Fruit fly (Drosophila melanogaster) whole organism, embryonic: Measurements from ENCODE around the gene CG11891.
A peak's percentile ranks its signal among the peaks of the same experiment; 100 is the strongest.

ENCODE experiments used
- Adf1 ChIP-seq: fragments of 200-800 bp; sonication (Bioruptor generic); IDR thresholded peaks from 2 replicates; pipeline ENCODE4 v1.3.6; 2022; ENCODE audit warnings: missing biosample characterization, missing genetic modification characterization
- B-H2 ChIP-seq: fragments of 200-800 bp; sonication (Bioruptor generic); optimal IDR thresholded peaks from 2 replicates; lab custom pipeline; 2018; ENCODE audit warnings: missing biosample characterization, mild to moderate bottlenecking, missing genetic modification characterization
- Bgb ChIP-seq: fragments of 200-800 bp; sonication (Bioruptor generic); IDR thresholded peaks from 2 replicates; pipeline ENCODE4 v1.3.6; 2022; ENCODE audit warnings: missing biosample characterization, missing genetic modification characterization; ENCODE audit not compliant: partially characterized antibody
- CG10431 ChIP-seq: fragments of 200-800 bp; sonication (Bioruptor generic); optimal IDR thresholded peaks from 3 replicates; lab custom pipeline; 2018; ENCODE audit warnings: missing biosample characterization, mild to moderate bottlenecking, missing genetic modification characterization
- CG13296 ChIP-seq: fragments of 200-800 bp; sonication (Bioruptor generic); optimal IDR thresholded peaks from 3 replicates; lab custom pipeline; 2018; ENCODE audit warnings: missing biosample characterization, mild to moderate bottlenecking, missing genetic modification characterization
- CG13624 ChIP-seq: fragments of 200-800 bp; sonication (Bioruptor generic); optimal IDR thresholded peaks from 2 replicates; lab custom pipeline; 2016; ENCODE audit warnings: missing biosample characterization, missing genetic modification characterization
- CG13894 ChIP-seq: fragments of 200-800 bp; sonication (Bioruptor generic); optimal IDR thresholded peaks from 3 replicates; lab custom pipeline; 2018; ENCODE audit warnings: missing biosample characterization, mild to moderate bottlenecking, missing genetic modification characterization, moderate library complexity
- CG14667 ChIP-seq: fragments of 200-800 bp; sonication (Bioruptor generic); IDR thresholded peaks from 2 replicates; pipeline ENCODE4 v1.3.6; 2022; ENCODE audit warnings: missing biosample characterization, missing genetic modification characterization
- CG17361 ChIP-seq: fragments of 200-800 bp; sonication (Bioruptor generic); IDR thresholded peaks from 3 replicates; pipeline ENCODE4 v1.3.6; 2022; ENCODE audit warnings: missing biosample characterization, missing genetic modification characterization
- CG2678 ChIP-seq: fragments of 200-800 bp; sonication (Bioruptor generic); optimal IDR thresholded peaks from 3 replicates; lab custom pipeline; 2019; ENCODE audit warnings: missing biosample characterization, mild to moderate bottlenecking, missing genetic modification characterization, moderate library complexity
- CG32532 ChIP-seq: fragments of 200-800 bp; sonication (Bioruptor generic); IDR thresholded peaks from 2 replicates; pipeline ENCODE4 v1.3.6; 2022; ENCODE audit warnings: missing biosample characterization, missing genetic modification characterization
- CG32772 ChIP-seq: fragments of 200-800 bp; sonication (Bioruptor generic); IDR thresholded peaks from 2 replicates; pipeline ENCODE4 v1.3.6; 2022; ENCODE audit warnings: missing biosample characterization, missing genetic modification characterization
- CG3407 ChIP-seq: fragments of 200-800 bp; sonication (Bioruptor generic); optimal IDR thresholded peaks from 2 replicates; lab custom pipeline; 2018; ENCODE audit warnings: missing biosample characterization, mild to moderate bottlenecking, missing genetic modification characterization
- CG34224 ChIP-seq: fragments of 200-800 bp; sonication (Bioruptor generic); IDR thresholded peaks from 3 replicates; pipeline ENCODE4 v1.3.6; 2022; ENCODE audit warnings: missing biosample characterization, missing genetic modification characterization; ENCODE audit not compliant: partially characterized antibody
- CG34376 ChIP-seq: fragments of 200-800 bp; sonication (Bioruptor generic); optimal IDR thresholded peaks from 2 replicates; lab custom pipeline; 2018; ENCODE audit warnings: missing biosample characterization, mild to moderate bottlenecking, missing genetic modification characterization
- CG7963 ChIP-seq: fragments of 200-800 bp; sonication (Bioruptor generic); IDR thresholded peaks from 3 replicates; pipeline ENCODE4 v1.3.6; 2022; ENCODE audit warnings: missing biosample characterization, missing genetic modification characterization; ENCODE audit not compliant: partially characterized antibody
- CG8290 ChIP-seq, 3 experiments: fragments of 200-800 bp; sonication (Bioruptor generic); optimal IDR thresholded peaks; 2 replicates each; lab custom pipeline; 2016 to 2019; ENCODE audit warnings: missing biosample characterization in 3 of 3, missing genetic modification characterization in 3 of 3, mild to moderate bottlenecking in 2 of 3, moderate library complexity in 1 of 3
- CrebB ChIP-seq: fragments of 200-800 bp; sonication (Bioruptor generic); optimal IDR thresholded peaks from 3 replicates; lab custom pipeline; 2018; ENCODE audit warnings: missing biosample characterization, mild to moderate bottlenecking, missing genetic modification characterization
- Dfd ChIP-seq, 2 experiments: fragments of >200 bp; optimal IDR thresholded peaks; 2 replicates each; lab custom pipeline; 2017; ENCODE audit warnings: missing biosample characterization in 2 of 2, missing genetic modification characterization in 2 of 2
- Dip2 ChIP-seq: fragments of 200-800 bp; sonication (Bioruptor generic); IDR thresholded peaks from 2 replicates; pipeline ENCODE4 v1.3.6; 2022; ENCODE audit warnings: missing biosample characterization, missing genetic modification characterization
- Fer1 ChIP-seq: fragments of 200-800 bp; sonication (Bioruptor generic); optimal IDR thresholded peaks from 2 replicates; lab custom pipeline; 2017; ENCODE audit warnings: missing biosample characterization, mild to moderate bottlenecking, missing genetic modification characterization
- HmgZ ChIP-seq: fragments of 200-800 bp; sonication (Bioruptor generic); optimal IDR thresholded peaks from 2 replicates; lab custom pipeline; 2018; ENCODE audit warnings: missing biosample characterization, mild to moderate bottlenecking, missing genetic modification characterization
- MESR4 ChIP-seq: fragments of 200-800 bp; sonication (Bioruptor generic); optimal IDR thresholded peaks from 2 replicates; lab custom pipeline; 2018; ENCODE audit warnings: missing biosample characterization, mild to moderate bottlenecking, missing genetic modification characterization, moderate library complexity
- MTF-1 ChIP-seq: fragments of 200-800 bp; sonication (Bioruptor generic); optimal IDR thresholded peaks from 2 replicates; lab custom pipeline; 2018; ENCODE audit warnings: missing biosample characterization, mild to moderate bottlenecking, missing genetic modification characterization, borderline replicate concordance
- Meics ChIP-seq: fragments of 200-800 bp; sonication (Bioruptor generic); optimal IDR thresholded peaks from 2 replicates; lab custom pipeline; 2017; ENCODE audit warnings: missing biosample characterization, mild to moderate bottlenecking, missing genetic modification characterization
- Optix ChIP-seq: fragments of 200-800 bp; sonication (Bioruptor generic); IDR thresholded peaks from 3 replicates; pipeline ENCODE4 v1.3.6; 2022; ENCODE audit warnings: missing biosample characterization, missing genetic modification characterization
- Pdp1 ChIP-seq, 2 experiments: fragments of 200-800 bp; sonication (Bioruptor generic); optimal IDR thresholded peaks; 3 replicates each; lab custom pipeline; 2016; ENCODE audit warnings: missing biosample characterization in 2 of 2, missing genetic modification characterization in 2 of 2, mild to moderate bottlenecking in 1 of 2, moderate library complexity in 1 of 2
- Rfx ChIP-seq: fragments of 200-800 bp; sonication (Bioruptor generic); IDR thresholded peaks from 2 replicates; pipeline ENCODE4 v1.3.6; 2022; ENCODE audit warnings: missing biosample characterization, missing genetic modification characterization
- Trl ChIP-seq, 3 experiments: fragments of >200 bp in 2 of 3; fragments of 200-800 bp in 1 of 3; sonication (Bioruptor generic) in 1 of 3; optimal IDR thresholded peaks; 2 replicates in 1 of 3; 3 replicates in 2 of 3; lab custom pipeline; 2016 to 2017; ENCODE audit warnings: missing biosample characterization in 1 of 3, missing genetic modification characterization in 1 of 3
- btn ChIP-seq: fragments of 200-800 bp; sonication (Bioruptor generic); optimal IDR thresholded peaks from 2 replicates; lab custom pipeline; 2016; ENCODE audit warnings: missing biosample characterization, missing genetic modification characterization
- crol ChIP-seq: fragments of 200-800 bp; sonication (Bioruptor generic); IDR thresholded peaks from 2 replicates; pipeline ENCODE4 v1.3.6; 2022; ENCODE audit warnings: missing biosample characterization, missing genetic modification characterization
- exex ChIP-seq: fragments of 200-800 bp; sonication (Bioruptor generic); optimal IDR thresholded peaks from 4 replicates; lab custom pipeline; 2018; ENCODE audit warnings: missing biosample characterization, mild to moderate bottlenecking, missing genetic modification characterization, moderate library complexity
- gcm2 ChIP-seq: fragments of 200-800 bp; sonication (Bioruptor generic); optimal IDR thresholded peaks from 2 replicates; lab custom pipeline; 2016; ENCODE audit warnings: missing biosample characterization, missing genetic modification characterization
- gem ChIP-seq: fragments of 200-800 bp; sonication (Bioruptor generic); optimal IDR thresholded peaks from 2 replicates; lab custom pipeline; 2019; ENCODE audit warnings: missing biosample characterization, mild to moderate bottlenecking, missing genetic modification characterization, moderate library complexity
- her ChIP-seq: fragments of 200-800 bp; sonication (Bioruptor generic); optimal IDR thresholded peaks from 2 replicates; lab custom pipeline; 2016; ENCODE audit warnings: missing biosample characterization, missing genetic modification characterization
- mirr ChIP-seq: fragments of 200-800 bp; sonication (Bioruptor generic); optimal IDR thresholded peaks from 3 replicates; lab custom pipeline; 2018; ENCODE audit warnings: missing biosample characterization, mild to moderate bottlenecking, missing genetic modification characterization
- odd ChIP-seq: fragments of 200-800 bp; sonication (Bioruptor generic); optimal IDR thresholded peaks from 2 replicates; lab custom pipeline; 2017; ENCODE audit warnings: missing biosample characterization, mild to moderate bottlenecking, missing genetic modification characterization
- pfk ChIP-seq: fragments of 200-800 bp; sonication (Bioruptor generic); optimal IDR thresholded peaks from 2 replicates; lab custom pipeline; 2018; ENCODE audit warnings: missing biosample characterization, mild to moderate bottlenecking, missing genetic modification characterization, moderate library complexity
- phol ChIP-seq: fragments of 200-800 bp; sonication (Bioruptor generic); optimal IDR thresholded peaks from 3 replicates; lab custom pipeline; 2018; ENCODE audit warnings: missing biosample characterization, mild to moderate bottlenecking, missing genetic modification characterization, moderate library complexity
- scrt ChIP-seq: fragments of 200-800 bp; sonication (Bioruptor generic); optimal IDR thresholded peaks from 2 replicates; lab custom pipeline; 2018; ENCODE audit warnings: missing biosample characterization, mild to moderate bottlenecking, missing genetic modification characterization, moderate library complexity
- tap ChIP-seq: fragments of 200-800 bp; optimal IDR thresholded peaks from 3 replicates; lab custom pipeline; 2019; ENCODE audit warnings: missing biosample characterization, mild to moderate bottlenecking, missing genetic modification characterization, moderate library complexity
- unc-4 ChIP-seq: fragments of 200-800 bp; sonication (Bioruptor generic); IDR thresholded peaks from 2 replicates; pipeline ENCODE4 v1.3.6; 2022; ENCODE audit warnings: missing biosample characterization, missing genetic modification characterization; ENCODE audit not compliant: partially characterized antibody
- unpg ChIP-seq: fragments of 200-800 bp; sonication (Bioruptor generic); optimal IDR thresholded peaks from 3 replicates; lab custom pipeline; 2018; ENCODE audit warnings: missing biosample characterization, mild to moderate bottlenecking, missing genetic modification characterization, moderate library complexity
- wek ChIP-seq: fragments of 200-800 bp; sonication (Bioruptor generic); optimal IDR thresholded peaks from 3 replicates; lab custom pipeline; 2018; ENCODE audit warnings: missing biosample characterization, mild to moderate bottlenecking, missing genetic modification characterization, moderate library complexity
- z ChIP-seq: fragments of 200-800 bp; sonication (Bioruptor generic); IDR thresholded peaks from 3 replicates; pipeline ENCODE4 v1.3.6; 2022; ENCODE audit warnings: missing biosample characterization, missing genetic modification characterization

CG11891 gene

DNA sequence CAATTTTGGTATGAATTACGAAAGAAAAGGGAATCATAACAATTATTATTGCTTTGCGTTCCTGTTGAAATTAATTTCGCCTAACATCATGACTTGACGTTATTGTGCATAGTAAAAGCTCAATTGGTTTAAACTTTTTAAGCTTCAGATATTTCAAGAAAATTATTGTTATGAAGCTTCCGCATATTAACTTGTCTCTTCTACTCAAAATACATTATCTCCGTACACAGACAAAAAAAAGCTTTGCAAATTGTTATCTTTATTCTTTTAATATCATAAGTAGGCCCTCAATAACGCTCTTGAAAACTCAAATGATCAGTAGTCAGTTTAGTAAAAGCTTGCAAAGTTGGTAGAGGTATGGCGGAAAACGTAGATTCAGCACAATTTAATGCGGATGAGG, 17.1 kb downstream of the CG11891 start, which contains the start of gene CG13658 (continued):
- TF ChIP-seq Trl (optimal IDR thresholded peaks at IDR 0.05; lab: Kevin White, UChicago) (peak in 1 of 2 experiments; percentile 16), Trl (GFP tag; optimal IDR thresholded peaks at IDR 0.05; lab: Kevin White, UChicago) (no peak), z (GFP tag; lab: Robert Waterston, UW) (0 out of 3 replicates have a peak, but pooled peaks have one; percentile 31), CG7963 (no peak), exex (peak; percentile 69), CG17361 (GFP tag; lab: Robert Waterston, UW) (no peak), CG32772 (no peak), Dip2 (no peak), CG32532 (GFP tag; lab: Robert Waterston, UW) (no peak), CG8290 (GFP tag; optimal IDR thresholded peaks at IDR 0.05; lab: Kevin White, UChicago) (no peak), CG8290 (tag; optimal IDR thresholded peaks at IDR 0.05; lab: Kevin White, UChicago) (no peak), Bgb (GFP tag; lab: Robert Waterston, UW) (no peak)

DNA sequence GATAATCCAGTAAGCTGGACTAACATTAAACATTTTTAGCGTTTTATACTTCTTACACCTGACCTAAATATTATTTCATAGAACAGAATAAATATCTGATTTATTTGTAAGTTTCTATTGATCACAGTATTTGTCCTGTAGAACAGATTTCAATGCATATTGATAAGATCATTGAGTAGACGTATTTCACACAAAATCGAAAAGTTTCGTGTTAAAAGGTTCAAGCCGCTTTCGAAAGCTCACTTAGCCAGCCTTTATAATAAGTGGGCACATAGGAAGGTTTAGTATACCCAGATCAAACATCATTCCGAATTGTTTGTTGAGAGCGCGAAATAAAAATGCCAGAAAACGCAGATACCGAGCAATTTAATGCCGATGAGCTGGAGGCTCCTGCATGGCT, 19.6 kb downstream of the CG11891 start, which contains the start of gene CG11893:
Gene CG11893 (plus strand): TSS at position 301 of the 400 bp plus-strand sequence.
- TF ChIP-seq CG14667 (GFP tag; lab: Robert Waterston, UW): no peak
- no peak for TF ChIP-seq Adf1 (GFP tag; lab: Robert Waterston, UW)
- TF ChIP-seq CG3407: no peak
- TF ChIP-seq phol: no peak

DNA sequence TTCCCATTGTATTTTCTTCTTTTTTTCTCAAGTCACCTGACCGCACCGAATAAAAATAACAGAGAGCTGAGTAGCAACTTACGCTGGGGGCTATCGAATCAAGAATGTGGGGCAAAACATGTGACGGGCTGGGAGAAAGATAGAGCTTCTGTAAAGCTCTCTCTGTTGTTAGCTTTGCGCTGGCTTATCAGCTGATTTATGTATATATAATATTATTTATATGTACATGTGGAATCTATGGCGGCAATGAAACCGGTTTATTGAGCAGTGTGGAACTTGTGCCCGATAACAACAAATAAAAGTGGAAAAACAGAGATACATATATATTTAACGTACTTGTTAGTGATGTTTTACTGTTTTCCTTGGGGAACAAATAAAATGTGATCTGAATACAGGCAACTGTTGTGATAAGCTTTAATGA, 22.9 kb downstream of the CG11891 start, which contains the start of gene CG31098:
Gene CG31098 (minus strand): TSS at position 114 of the 421 bp plus-strand sequence.
- TF ChIP-seq MESR4 (peak; percentile 5), CG13624 (GFP tag; lab: Kevin White, UChicago) (no peak), unpg (GFP tag; lab: Kevin White, UChicago) (peak; percentile 51), B-H2 (GFP tag; lab: Kevin White, UChicago) (peak; percentile 61), gem (peak; percentile 31), mirr (GFP tag; lab: Kevin White, UChicago) (peak; percentile 76), CG34224 (GFP tag; lab: Robert Waterston, UW) (peak; percentile 49; the same call in 1 of the 3 replicates), CrebB (tag; lab: Kevin White, UChicago) (peak; percentile 53), crol (no peak), CG2678 (peak; percentile 54), MTF-1 (peak; percentile 33), odd (GFP tag; lab: Kevin White, UChicago) (peak; percentile 53), Fer1 (GFP tag; lab: Kevin White, UChicago) (peak; percentile 72), btn (GFP tag; lab: Kevin White, UChicago) (no peak), Rfx (GFP tag; lab: Robert Waterston, UW) (peak; percentile 7; the same call in 1 of the 2 replicates), her (no peak), Dfd (GFP tag; optimal IDR thresholded peaks at IDR 0.05; lab: Kevin White, UChicago) (no peak), HmgZ (tag; lab: Kevin White, UChicago) (peak; percentile 20), CG34376 (peak; percentile 87), CG8290 (GFP tag; optimal IDR thresholded peaks at IDR 0.05; lab: Kevin White, UChicago) (no peak), CG8290 (tag; optimal IDR thresholded peaks at IDR 0.05; lab: Kevin White, UChicago) (peak in 1 of 2 experiments; percentile 11), gcm2 (GFP tag; lab: Kevin White, UChicago) (no peak), wek (peak; percentile 40), CG10431 (GFP tag; lab: Kevin White, UChicago) (peak; percentile 26), CG13296 (GFP tag; lab: Kevin White, UChicago) (peak; percentile 70), Meics (peak; percentile 53), Optix (GFP tag; lab: Robert Waterston, UW) (0 out of 3 replicates have a peak, but pooled peaks have one; percentile 18), unc-4 (GFP tag; lab: Robert Waterston, UW) (peak; percentile 43; the same call in 1 of the 2 replicates), pfk (peak; percentile 47), CG13894 (peak; percentile 51), scrt (GFP tag; lab: Kevin White, UChicago) (peak; percentile 30), tap (peak; percentile 22), Adf1 (GFP tag; lab: Robert Waterston, UW) (no peak), Pdp1 (GFP tag; optimal IDR thresholded peaks at IDR 0.05; lab: Kevin White, UChicago) (peak in 1 of 2 experiments; percentile 39)
